Fruit fly (Drosophila melanogaster) whole organism, prepupa: Measurements from ENCODE around the gene CG1105.

Experiments
- CG10669 ChIP-seq: fragments of 200-800 bp; sonication (Bioruptor generic); optimal IDR thresholded peaks from 3 replicates; lab custom pipeline; 2018; ENCODE audit warnings: missing biosample characterization, mild to moderate bottlenecking, missing genetic modification characterization, moderate library complexity
- CG11902 ChIP-seq: fragments of 200-800 bp; sonication (Bioruptor generic); optimal IDR thresholded peaks from 3 replicates; lab custom pipeline; 2016; ENCODE audit warnings: missing biosample characterization, missing genetic modification characterization
- CG16779 ChIP-seq: fragments of 200-800 bp; sonication (Bioruptor generic); optimal IDR thresholded peaks from 3 replicates; lab custom pipeline; 2017; ENCODE audit warnings: missing biosample characterization, mild to moderate bottlenecking, missing genetic modification characterization
- CG31627 ChIP-seq: fragments of 200-800 bp; sonication (Bioruptor generic); optimal IDR thresholded peaks from 3 replicates; lab custom pipeline; 2016; ENCODE audit warnings: missing biosample characterization, missing genetic modification characterization
- Eip75B ChIP-seq: fragments of 200-800 bp; sonication (Bioruptor generic); optimal IDR thresholded peaks from 3 replicates; lab custom pipeline; 2016; ENCODE audit warnings: missing biosample characterization, missing genetic modification characterization
- Eip93F ChIP-seq: fragments of 200-800 bp; sonication (Bioruptor generic); optimal IDR thresholded peaks from 2 replicates; lab custom pipeline; 2016; ENCODE audit warnings: missing biosample characterization, mild to moderate bottlenecking, missing genetic modification characterization
- Hr38 ChIP-seq: sonication (Bioruptor generic); optimal IDR thresholded peaks from 2 replicates; lab custom pipeline; 2016; ENCODE audit warnings: missing biosample characterization, missing genetic modification characterization
- Hr39 ChIP-seq: fragments of 200-800 bp; sonication (Bioruptor generic); optimal IDR thresholded peaks from 2 replicates; lab custom pipeline; 2016; ENCODE audit warnings: missing biosample characterization, missing genetic modification characterization
- fkh ChIP-seq: fragments of 200-800 bp; sonication (Bioruptor generic); optimal IDR thresholded peaks from 3 replicates; lab custom pipeline; 2017; ENCODE audit warnings: missing biosample characterization, mild to moderate bottlenecking, missing genetic modification characterization, moderate library complexity
- spab ChIP-seq: fragments of 200-800 bp; sonication (Bioruptor generic); optimal IDR thresholded peaks from 2 replicates; lab custom pipeline; 2017; ENCODE audit warnings: missing biosample characterization, mild to moderate bottlenecking, missing genetic modification characterization, missing genetic modification reagents

- TF ChIP-seq CG16779 (no peak), CG11902 (GFP tag; lab: Kevin White, UChicago) (no peak), fkh (GFP tag; lab: Kevin White, UChicago) (no peak), Hr39 (GFP tag; lab: Kevin White, UChicago) (peak; percentile 21), spab (GFP tag; lab: Kevin White, UChicago) (peak; percentile 37), Eip93F (GFP tag; lab: Kevin White, UChicago) (no peak), Eip75B (no peak), Hr38 (GFP tag; lab: Kevin White, UChicago) (no peak), CG31627 (GFP tag; lab: Kevin White, UChicago) (peak; percentile 21), CG10669 (GFP tag; lab: Kevin White, UChicago) (peak; percentile 60)
Observed at dm6 chr3R:7025241-7025640, 41.7 kb downstream of the CG1105 start.
